Worm (Caenorhabditis elegans) whole organism, L1 larva: ENCODE data around the gene ZK892.5.

Experiments
- C16A3.4 ChIP-seq: fragments of 150-350 bp; optimal IDR thresholded peaks from 2 replicates; lab custom pipeline; 2014; ENCODE audit warnings: missing biosample characterization, missing genetic modification characterization
- Y116A8C.19 ChIP-seq: sonication (generic microtip); optimal IDR thresholded peaks from 2 replicates; lab custom pipeline; 2016; ENCODE audit warnings: missing compliant biosample characterization, missing genetic modification characterization, borderline replicate concordance
- aha-1 ChIP-seq: fragments of 150-350 bp; optimal IDR thresholded peaks from 2 replicates; lab custom pipeline; 2014; ENCODE audit warnings: missing biosample characterization, missing genetic modification characterization
- aly-2 ChIP-seq: fragments of 150-350 bp; optimal IDR thresholded peaks from 2 replicates; lab custom pipeline; 2014; ENCODE audit warnings: missing biosample characterization, missing genetic modification characterization
- ama-1 ChIP-seq: fragments of 150-350 bp; optimal IDR thresholded peaks from 2 replicates; lab custom pipeline; 2014
- blmp-1 ChIP-seq: fragments of 150-350 bp; optimal IDR thresholded peaks from 2 replicates; lab custom pipeline; 2014; ENCODE audit warnings: missing biosample characterization, missing genetic modification characterization
- ceh-63 ChIP-seq: fragments of 200-800 bp; sonication (Bioruptor generic); optimal IDR thresholded peaks from 2 replicates; lab custom pipeline; 2018; ENCODE audit warnings: mild to moderate bottlenecking, missing genetic modification characterization, missing compliant biosample characterization
- ceh-82 ChIP-seq, 3 experiments: fragments of 150-350 bp in 1 of 3; sonication (generic microtip) in 2 of 3; optimal IDR thresholded peaks; 2 replicates each; lab custom pipeline; 2014 to 2017; ENCODE audit warnings: missing biosample characterization in 3 of 3, missing genetic modification characterization in 3 of 3
- dsc-1 ChIP-seq: sonication (generic microtip); optimal IDR thresholded peaks from 2 replicates; lab custom pipeline; 2016; ENCODE audit warnings: mild to moderate bottlenecking, missing genetic modification characterization, missing compliant biosample characterization
- efl-1 ChIP-seq, 4 experiments: fragments of 150-350 bp; optimal IDR thresholded peaks in 3 of 4; peaks in 1 of 4; 1 replicate in 1 of 4; 2 replicates in 3 of 4; lab custom pipeline; 2014; ENCODE audit warnings: missing biosample characterization in 2 of 4, missing genetic modification characterization in 2 of 4, missing genetic modification reagents in 2 of 4
- egl-13 ChIP-seq: sonication (generic microtip); optimal IDR thresholded peaks from 2 replicates; lab custom pipeline; 2016; ENCODE audit warnings: missing genotype, missing genetic modification reagents, missing genetic modification characterization, missing compliant biosample characterization
- ets-5 ChIP-seq: fragments of 200-800 bp; sonication (Bioruptor generic); IDR thresholded peaks from 2 replicates; pipeline ENCODE4 v1.3.6; 2022; ENCODE audit warnings: missing genetic modification characterization, missing compliant biosample characterization
- fkh-10 ChIP-seq: sonication (generic microtip); optimal IDR thresholded peaks from 2 replicates; lab custom pipeline; 2017; ENCODE audit warnings: missing biosample characterization, missing genetic modification reagents, missing genetic modification characterization
- fkh-4 ChIP-seq: sonication (generic microtip); optimal IDR thresholded peaks from 2 replicates; lab custom pipeline; 2016; ENCODE audit warnings: missing compliant biosample characterization, missing genetic modification characterization, borderline replicate concordance
- grh-1 ChIP-seq: fragments of 200-800 bp; sonication (Bioruptor generic); IDR thresholded peaks from 2 replicates; pipeline ENCODE4 v1.3.6; 2022; ENCODE audit warnings: missing genetic modification reagents, missing genetic modification characterization, missing compliant biosample characterization
- hlh-17 ChIP-seq: fragments of 200-800 bp; sonication (Bioruptor generic); optimal IDR thresholded peaks from 2 replicates; lab custom pipeline; 2018; ENCODE audit warnings: missing genetic modification characterization, mild to moderate bottlenecking, missing compliant biosample characterization, moderate library complexity, borderline replicate concordance
- isw-1 ChIP-seq: fragments of 200-800 bp; sonication (Bioruptor generic); IDR thresholded peaks from 2 replicates; pipeline ENCODE4 v1.3.6; 2022; ENCODE audit warnings: missing genetic modification characterization, missing compliant biosample characterization
- jun-1 ChIP-seq: fragments of 150-350 bp; optimal IDR thresholded peaks from 2 replicates; lab custom pipeline; 2014; ENCODE audit warnings: missing biosample characterization, missing genetic modification reagents, missing genetic modification characterization
- lin-13 ChIP-seq: fragments of 150-350 bp; optimal IDR thresholded peaks from 2 replicates; lab custom pipeline; 2014; ENCODE audit warnings: missing biosample characterization, missing genetic modification reagents, missing genetic modification characterization
- lin-35 ChIP-seq, 2 experiments: fragments of 150-350 bp; optimal IDR thresholded peaks; 2 replicates each; lab custom pipeline; 2014; ENCODE audit warnings: missing biosample characterization in 2 of 2, missing genetic modification characterization in 2 of 2, missing genetic modification reagents in 2 of 2
- lin-39 ChIP-seq: fragments of 150-350 bp; optimal IDR thresholded peaks from 2 replicates; lab custom pipeline; 2014; ENCODE audit warnings: missing biosample characterization, missing genetic modification reagents, missing genetic modification characterization
- lir-3 ChIP-seq: sonication (generic microtip); optimal IDR thresholded peaks from 2 replicates; lab custom pipeline; 2016; ENCODE audit warnings: mild to moderate bottlenecking, missing genetic modification characterization, moderate library complexity, missing compliant biosample characterization; ENCODE audit not compliant: poor library complexity
- mab-9 ChIP-seq: fragments of 200-800 bp; sonication (Bioruptor generic); IDR thresholded peaks from 2 replicates; pipeline ENCODE4 v1.3.6; 2022; ENCODE audit warnings: missing genetic modification reagents, missing genetic modification characterization, missing compliant biosample characterization
- mep-1 ChIP-seq: fragments of 150-350 bp; optimal IDR thresholded peaks from 2 replicates; lab custom pipeline; 2014; ENCODE audit warnings: missing biosample characterization, missing genetic modification characterization
- nhr-11 ChIP-seq: fragments of 150-350 bp; optimal IDR thresholded peaks from 2 replicates; lab custom pipeline; 2014; ENCODE audit warnings: missing biosample characterization, missing genetic modification characterization
- nhr-20 ChIP-seq: sonication (generic microtip); optimal IDR thresholded peaks from 2 replicates; lab custom pipeline; 2016; ENCODE audit warnings: mild to moderate bottlenecking, missing genetic modification characterization, missing compliant biosample characterization
- nhr-237 ChIP-seq: fragments of 150-350 bp; optimal IDR thresholded peaks from 2 replicates; lab custom pipeline; 2014; ENCODE audit warnings: missing biosample characterization, missing genetic modification characterization
- nhr-28 ChIP-seq: fragments of 150-350 bp; optimal IDR thresholded peaks from 2 replicates; lab custom pipeline; 2014; ENCODE audit warnings: missing biosample characterization, missing genetic modification characterization
- nhr-47 ChIP-seq: sonication (generic microtip); optimal IDR thresholded peaks from 2 replicates; lab custom pipeline; 2016; ENCODE audit warnings: mild to moderate bottlenecking, missing genetic modification characterization, moderate library complexity, missing compliant biosample characterization
- nhr-71 ChIP-seq: sonication (generic microtip); optimal IDR thresholded peaks from 2 replicates; lab custom pipeline; 2016; ENCODE audit warnings: mild to moderate bottlenecking, missing genetic modification characterization, moderate library complexity, missing compliant biosample characterization
- nhr-77 ChIP-seq: fragments of 150-350 bp; optimal IDR thresholded peaks from 2 replicates; lab custom pipeline; 2014; ENCODE audit warnings: missing biosample characterization, missing genetic modification characterization
- nhr-85 ChIP-seq: sonication (generic microtip); peaks from one replicate; lab custom pipeline; 2016; ENCODE audit warnings: missing genetic modification characterization, inconsistent platforms, missing compliant biosample characterization
- nhr-90 ChIP-seq: sonication (generic microtip); optimal IDR thresholded peaks from 2 replicates; lab custom pipeline; 2016; ENCODE audit warnings: mild to moderate bottlenecking, missing genetic modification characterization, missing compliant biosample characterization; ENCODE audit not compliant: poor library complexity
- pqm-1 ChIP-seq: sonication (generic microtip); optimal IDR thresholded peaks from 3 replicates; lab custom pipeline; 2017; ENCODE audit warnings: missing biosample characterization, missing genetic modification characterization
- rnt-1 ChIP-seq: sonication (generic microtip); optimal IDR thresholded peaks from 2 replicates; lab custom pipeline; 2016; ENCODE audit warnings: mild to moderate bottlenecking, missing genetic modification characterization, moderate library complexity, missing compliant biosample characterization
- snpc-4 ChIP-seq: fragments of 150-350 bp; optimal IDR thresholded peaks from 2 replicates; lab custom pipeline; 2014; ENCODE audit warnings: missing biosample characterization, missing genetic modification characterization
- sptf-1 ChIP-seq: fragments of 150-350 bp; optimal IDR thresholded peaks from 2 replicates; lab custom pipeline; 2014; ENCODE audit warnings: missing biosample characterization, missing genetic modification characterization
- sup-37 ChIP-seq: fragments of 200-800 bp; sonication (Bioruptor generic); optimal IDR thresholded peaks from 2 replicates; lab custom pipeline; 2018; ENCODE audit warnings: mild to moderate bottlenecking, missing genetic modification characterization, missing compliant biosample characterization
- unc-130 ChIP-seq: fragments of 150-350 bp; optimal IDR thresholded peaks from 2 replicates; lab custom pipeline; 2017; ENCODE audit warnings: missing biosample characterization, missing genetic modification characterization, inconsistent platforms
- unc-30 ChIP-seq: sonication (generic microtip); optimal IDR thresholded peaks from 2 replicates; lab custom pipeline; 2017; ENCODE audit warnings: missing biosample characterization, missing genetic modification characterization
- unc-62 ChIP-seq: fragments of 150-350 bp; optimal IDR thresholded peaks from 2 replicates; lab custom pipeline; 2014; ENCODE audit warnings: missing biosample characterization, missing genetic modification reagents, missing genetic modification characterization
- unc-86 ChIP-seq: sonication (generic microtip); optimal IDR thresholded peaks from 2 replicates; lab custom pipeline; 2016; ENCODE audit warnings: missing genetic modification characterization, missing compliant biosample characterization
- unc-98 ChIP-seq: fragments of 200-800 bp; sonication (Bioruptor generic); IDR thresholded peaks from 2 replicates; pipeline ENCODE4 v1.3.6; 2022; ENCODE audit warnings: missing genetic modification characterization, missing compliant biosample characterization
- xbp-1 ChIP-seq: sonication (generic microtip); optimal IDR thresholded peaks from 2 replicates; lab custom pipeline; 2016; ENCODE audit warnings: missing genetic modification characterization, missing compliant biosample characterization
- zag-1 ChIP-seq: fragments of 150-350 bp; optimal IDR thresholded peaks from 2 replicates; lab custom pipeline; 2014; ENCODE audit warnings: missing biosample characterization, missing genetic modification characterization
- zip-4 ChIP-seq: fragments of 200-800 bp; sonication (Bioruptor generic); optimal IDR thresholded peaks from 2 replicates; lab custom pipeline; 2018; ENCODE audit warnings: mild to moderate bottlenecking, missing genetic modification characterization, moderate library complexity, missing compliant biosample characterization

Gene ZK892.5

DNA sequence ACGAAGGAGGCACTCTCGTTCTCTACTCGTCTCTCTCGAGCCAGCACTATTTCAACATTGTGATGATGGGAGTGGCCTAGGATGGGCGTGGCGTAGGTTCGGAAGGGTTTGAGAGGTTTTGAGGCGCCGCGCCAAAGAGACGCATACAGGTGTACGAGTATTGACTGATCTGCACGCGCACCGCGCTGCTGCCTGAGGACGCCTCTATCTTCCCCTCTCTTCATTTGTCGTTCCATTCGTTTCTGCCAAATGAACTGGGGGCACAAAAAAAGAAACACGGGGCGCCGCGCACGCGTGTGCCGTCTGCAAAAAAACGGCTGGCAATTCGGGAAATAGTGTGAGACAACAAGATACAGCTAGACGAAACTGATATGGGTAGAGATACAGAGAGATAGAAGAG is 8.0 kb downstream of the ZK892.5 start, which contains the start of gene lec-2 (continued):
- TF ChIP-seq xbp-1 = no peak
- no peak for TF ChIP-seq ama-1
- TF ChIP-seq unc-86 (tag; lab: Kevin White, UChicago) = no peak
- no peak for TF ChIP-seq lir-3 (tag; lab: Kevin White, UChicago)
- TF ChIP-seq nhr-28 (tag; lab: Kevin White, UChicago) = no peak
- no peak for TF ChIP-seq zip-4 (GFP tag; lab: Kevin White, UChicago)
- TF ChIP-seq aly-2 (tag; lab: Kevin White, UChicago) = no peak
- TF ChIP-seq lin-35 (GFP tag; optimal IDR thresholded peaks at IDR 0.05; lab: Kevin White, UChicago) = peak in 1 of 2 experiments; percentile 8
- no peak for TF ChIP-seq snpc-4
- no peak for TF ChIP-seq unc-98 (GFP tag; lab: Robert Waterston, UW)
- TF ChIP-seq pqm-1 (tag; lab: Kevin White, UChicago) = no peak
- no peak for TF ChIP-seq nhr-11
- TF ChIP-seq fkh-4 (tag; lab: Kevin White, UChicago) = no peak
- no peak for TF ChIP-seq mep-1
- no peak for TF ChIP-seq lin-39 (tag; lab: Kevin White, UChicago)
- TF ChIP-seq rnt-1 = no peak
- TF ChIP-seq efl-1 (optimal IDR thresholded peaks at IDR 0.05; lab: Kevin White, UChicago) = no peak
- TF ChIP-seq efl-1 (GFP tag; optimal IDR thresholded peaks at IDR 0.05 in 1 of 2; lab: Kevin White, UChicago) = peak in 1 of 2 experiments; percentile 84
- TF ChIP-seq nhr-71 (tag; lab: Kevin White, UChicago) = peak; percentile 45
- TF ChIP-seq unc-62 (GFP tag; lab: Kevin White, UChicago) = no peak
- TF ChIP-seq sptf-1 (tag; lab: Kevin White, UChicago) = no peak
- TF ChIP-seq C16A3.4 (tag; lab: Kevin White, UChicago) = no peak
- TF ChIP-seq aha-1 = no peak
- TF ChIP-seq jun-1 (tag; lab: Kevin White, UChicago) = no peak
- TF ChIP-seq nhr-237 (tag; lab: Kevin White, UChicago) = no peak
- TF ChIP-seq fkh-10 (GFP tag; lab: Kevin White, UChicago) = no peak
- no peak for TF ChIP-seq nhr-90
- no peak for TF ChIP-seq egl-13 (tag; lab: Kevin White, UChicago)
- TF ChIP-seq ets-5 = no peak
- no peak for TF ChIP-seq blmp-1
- no peak for TF ChIP-seq nhr-85 (tag; lab: Kevin White, UChicago)
- TF ChIP-seq lin-13 = no peak
- TF ChIP-seq nhr-20 = peak; percentile 44
- TF ChIP-seq ceh-82 (tag; optimal IDR thresholded peaks at IDR 0.05; lab: Kevin White, UChicago) = peak in 1 of 3 experiments; percentile 3
- no peak for TF ChIP-seq unc-30
- no peak for TF ChIP-seq zag-1 (tag; lab: Kevin White, UChicago)
- TF ChIP-seq, all 84 proteins: peak for 16

DNA sequence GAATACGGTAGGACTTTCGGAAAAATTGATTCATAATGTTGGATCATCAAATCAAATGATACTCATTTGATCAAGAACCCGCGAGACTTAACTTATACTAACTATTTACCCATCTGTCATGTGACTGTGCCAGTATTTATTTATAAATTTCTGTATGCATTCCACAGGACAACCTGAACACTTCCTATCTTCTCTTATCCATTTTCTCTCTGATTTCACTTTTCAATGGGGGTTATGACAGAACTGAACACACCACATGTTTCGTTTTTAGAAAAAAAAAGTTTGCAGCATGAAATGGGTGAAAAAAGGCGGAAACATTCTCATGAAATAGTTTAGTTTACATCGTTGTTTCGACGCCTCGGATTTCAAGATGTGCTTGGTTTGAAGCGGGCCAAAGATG is 9.5 kb downstream of the ZK892.5 start:
- TF ChIP-seq hlh-17 (GFP tag; lab: Kevin White, UChicago) = no peak
- TF ChIP-seq snpc-4 = no peak
- no peak for TF ChIP-seq nhr-47 (tag; lab: Kevin White, UChicago)
- TF ChIP-seq mep-1 = no peak
- TF ChIP-seq nhr-77 (tag; lab: Kevin White, UChicago) = no peak
- TF ChIP-seq Y116A8C.19 (tag; lab: Kevin White, UChicago) = no peak
- no peak for TF ChIP-seq ceh-63 (GFP tag; lab: Kevin White, UChicago)
- TF ChIP-seq isw-1 (GFP tag; lab: Robert Waterston, UW) = no peak
- TF ChIP-seq dsc-1 (tag; lab: Kevin White, UChicago) = peak; percentile 13
- TF ChIP-seq sup-37 (GFP tag; lab: Kevin White, UChicago) = no peak
- peak in 1 of 2 experiments; percentile 39 for TF ChIP-seq lin-35 (GFP tag; optimal IDR thresholded peaks at IDR 0.05; lab: Kevin White, UChicago)
- no peak for TF ChIP-seq sptf-1 (tag; lab: Kevin White, UChicago)
- no peak for TF ChIP-seq unc-130
- TF ChIP-seq mab-9 = no peak
- TF ChIP-seq grh-1 (GFP tag; lab: Robert Waterston, UW) = no peak
- peak; percentile 59 for TF ChIP-seq blmp-1
- no peak for TF ChIP-seq nhr-28 (tag; lab: Kevin White, UChicago)
- TF ChIP-seq, all 84 proteins: peak for 3
